Worm (Caenorhabditis elegans) whole organism, L3 larva: ENCODE measurements around the gene srz-15.

Source experiments
- ceh-28 ChIP-seq: fragments of 150-350 bp; optimal IDR thresholded peaks from 2 replicates; lab custom pipeline; 2014; ENCODE audit warnings: missing biosample characterization, missing genetic modification reagents, missing genetic modification characterization
- elt-3 ChIP-seq, 3 experiments: fragments of 150-350 bp in 1 of 3; sonication (generic microtip) in 2 of 3; optimal IDR thresholded peaks; 2 replicates in 2 of 3; 4 replicates in 1 of 3; lab custom pipeline; 2014 to 2017; ENCODE audit warnings: missing biosample characterization in 3 of 3, missing genetic modification characterization in 3 of 3
- fos-1 ChIP-seq: fragments of 150-350 bp; optimal IDR thresholded peaks from 2 replicates; lab custom pipeline; 2014; ENCODE audit warnings: missing biosample characterization, missing genetic modification characterization
- lin-15B ChIP-seq: fragments of 150-350 bp; optimal IDR thresholded peaks from 2 replicates; lab custom pipeline; 2014; ENCODE audit warnings: missing biosample characterization, missing genetic modification characterization
- nfya-1 ChIP-seq: sonication (generic microtip); optimal IDR thresholded peaks from 2 replicates; lab custom pipeline; 2017; ENCODE audit warnings: missing genetic modification characterization, mild to moderate bottlenecking, missing compliant biosample characterization, antibody characterized with exemption, moderate library complexity; ENCODE audit not compliant: insufficient read depth
- nhr-11 ChIP-seq: fragments of 150-350 bp; optimal IDR thresholded peaks from 2 replicates; lab custom pipeline; 2014; ENCODE audit warnings: missing biosample characterization, missing genetic modification characterization
- nhr-237 ChIP-seq: fragments of 150-350 bp; optimal IDR thresholded peaks from 2 replicates; lab custom pipeline; 2014; ENCODE audit warnings: missing biosample characterization, missing genetic modification characterization
- ztf-4 ChIP-seq: fragments of 150-350 bp; optimal IDR thresholded peaks from 2 replicates; lab custom pipeline; 2014; ENCODE audit warnings: missing biosample characterization, missing genetic modification characterization

- TF ChIP-seq fos-1 (no peak), ztf-4 (tag; lab: Kevin White, UChicago) (no peak), ceh-28 (tag; lab: Kevin White, UChicago) (no peak), nhr-237 (no peak), nhr-11 (tag; lab: Kevin White, UChicago) (no peak), elt-3 (tag; optimal IDR thresholded peaks at IDR 0.05; lab: Kevin White, UChicago) (no peak), nfya-1 (tag; lab: Kevin White, UChicago) (no peak), lin-15B (tag; lab: Kevin White, UChicago) (no peak)
Measured at ce11 chrIV:12900267-12900666, 15.3 kb upstream of the srz-15 start, which contains the start of gene K08D8.10.
